Worm (Caenorhabditis elegans) whole organism, L2 larva: ENCODE results near the gene F10E9.12.

ENCODE experiments used
- C34F6.9 ChIP-seq: fragments of 150-350 bp; optimal IDR thresholded peaks from 2 replicates; lab custom pipeline; 2014; ENCODE audit warnings: missing biosample characterization, missing genetic modification characterization
- F13H6.1 ChIP-seq: sonication (generic microtip); optimal IDR thresholded peaks from 2 replicates; lab custom pipeline; 2016; ENCODE audit warnings: missing genetic modification characterization, missing compliant biosample characterization
- Y55F3AM.14 ChIP-seq: fragments of 200-800 bp; sonication (Bioruptor generic); optimal IDR thresholded peaks from 2 replicates; lab custom pipeline; 2018; ENCODE audit warnings: mild to moderate bottlenecking, missing genetic modification characterization, missing compliant biosample characterization
- ZK546.5 ChIP-seq: sonication (generic microtip); optimal IDR thresholded peaks from 2 replicates; lab custom pipeline; 2017; ENCODE audit warnings: missing biosample characterization, missing genetic modification characterization
- alr-1 ChIP-seq: fragments of 150-350 bp; optimal IDR thresholded peaks from 2 replicates; lab custom pipeline; 2014; ENCODE audit warnings: missing biosample characterization, missing genetic modification characterization
- aly-2 ChIP-seq: fragments of 150-350 bp; optimal IDR thresholded peaks from 2 replicates; lab custom pipeline; 2014; ENCODE audit warnings: missing biosample characterization, missing genetic modification characterization
- ama-1 ChIP-seq: fragments of 150-350 bp; optimal IDR thresholded peaks from 2 replicates; lab custom pipeline; 2018; ENCODE audit warnings: inconsistent platforms
- ceh-16 ChIP-seq: fragments of 150-350 bp; optimal IDR thresholded peaks from 2 replicates; lab custom pipeline; 2014; ENCODE audit warnings: missing biosample characterization, missing genetic modification characterization
- ceh-82 ChIP-seq: fragments of 150-350 bp; optimal IDR thresholded peaks from 2 replicates; lab custom pipeline; 2014; ENCODE audit warnings: missing biosample characterization, missing genetic modification characterization
- dmd-4 ChIP-seq: sonication (generic microtip); optimal IDR thresholded peaks from 2 replicates; lab custom pipeline; 2017; ENCODE audit warnings: missing biosample characterization, missing genetic modification characterization
- egl-27 ChIP-seq: sonication (generic microtip); optimal IDR thresholded peaks from 3 replicates; lab custom pipeline; 2017; ENCODE audit warnings: missing biosample characterization, missing genetic modification reagents, missing genetic modification characterization
- elt-1 ChIP-seq: fragments of 150-350 bp; optimal IDR thresholded peaks from 2 replicates; lab custom pipeline; 2014; ENCODE audit warnings: missing biosample characterization, missing genetic modification characterization
- elt-3 ChIP-seq: sonication (generic microtip); optimal IDR thresholded peaks from 2 replicates; lab custom pipeline; 2017; ENCODE audit warnings: missing biosample characterization, missing genetic modification characterization
- fos-1 ChIP-seq: fragments of 150-350 bp; optimal IDR thresholded peaks from 2 replicates; lab custom pipeline; 2014; ENCODE audit warnings: missing biosample characterization, missing genetic modification characterization
- gmeb-1 ChIP-seq: fragments of 150-350 bp; optimal IDR thresholded peaks from 2 replicates; lab custom pipeline; 2014; ENCODE audit warnings: missing biosample characterization, missing genetic modification characterization
- lin-11 ChIP-seq: fragments of 150-350 bp; sonication (generic microtip); optimal IDR thresholded peaks from 2 replicates; lab custom pipeline; 2014; ENCODE audit warnings: missing biosample characterization, missing genetic modification characterization, inconsistent platforms, mixed read lengths
- mdl-1 ChIP-seq, 2 experiments: fragments of 150-350 bp in 1 of 2; sonication (generic microtip) in 1 of 2; optimal IDR thresholded peaks; 2 replicates each; lab custom pipeline; 2017; ENCODE audit warnings: missing biosample characterization in 2 of 2, missing genetic modification characterization in 2 of 2
- nhr-10 ChIP-seq: sonication (generic microtip); optimal IDR thresholded peaks from 2 replicates; lab custom pipeline; 2017; ENCODE audit warnings: missing biosample characterization, missing genetic modification characterization
- nhr-11 ChIP-seq: fragments of 150-350 bp; optimal IDR thresholded peaks from 2 replicates; lab custom pipeline; 2014; ENCODE audit warnings: missing biosample characterization, missing genetic modification characterization
- nhr-12 ChIP-seq: fragments of 150-350 bp; optimal IDR thresholded peaks from 2 replicates; lab custom pipeline; 2014; ENCODE audit warnings: missing biosample characterization, missing genetic modification characterization
- nhr-23 ChIP-seq: fragments of 150-350 bp; optimal IDR thresholded peaks from 2 replicates; lab custom pipeline; 2014; ENCODE audit warnings: missing biosample characterization, missing genetic modification reagents, missing genetic modification characterization
- nhr-6 ChIP-seq: fragments of 150-350 bp; optimal IDR thresholded peaks from 2 replicates; lab custom pipeline; 2014; ENCODE audit warnings: missing biosample characterization, missing genetic modification characterization
- nhr-77 ChIP-seq: fragments of 150-350 bp; optimal IDR thresholded peaks from 2 replicates; lab custom pipeline; 2014; ENCODE audit warnings: missing biosample characterization, missing genetic modification characterization
- sem-4 ChIP-seq: fragments of 150-350 bp; optimal IDR thresholded peaks from 2 replicates; lab custom pipeline; 2014; ENCODE audit warnings: missing biosample characterization, missing genetic modification reagents, missing genetic modification characterization
- skn-1 ChIP-seq: sonication (generic microtip); optimal IDR thresholded peaks from 2 replicates; lab custom pipeline; 2017; ENCODE audit warnings: missing biosample characterization, missing genetic modification characterization
- sma-9 ChIP-seq, 2 experiments: fragments of 150-350 bp in 1 of 2; sonication (generic microtip) in 1 of 2; optimal IDR thresholded peaks; 2 replicates each; lab custom pipeline; 2014 to 2016; ENCODE audit warnings: missing genetic modification characterization in 2 of 2, mild to moderate bottlenecking in 1 of 2, missing biosample characterization in 1 of 2, missing compliant biosample characterization in 1 of 2, missing genetic modification reagents in 1 of 2, moderate library complexity in 1 of 2
- unc-39 ChIP-seq: fragments of 150-350 bp; optimal IDR thresholded peaks from 2 replicates; lab custom pipeline; 2014; ENCODE audit warnings: missing biosample characterization, missing genetic modification characterization
- unc-55 ChIP-seq: fragments of 150-350 bp; sonication (generic microtip); optimal IDR thresholded peaks from 3 replicates; lab custom pipeline; 2014; ENCODE audit warnings: missing biosample characterization, missing genetic modification reagents, missing genetic modification characterization
- unc-62 ChIP-seq: fragments of 150-350 bp; optimal IDR thresholded peaks from 2 replicates; lab custom pipeline; 2014; ENCODE audit warnings: missing biosample characterization, missing genetic modification reagents, missing genetic modification characterization
- ztf-11 ChIP-seq: sonication (generic microtip); optimal IDR thresholded peaks from 2 replicates; lab custom pipeline; 2017; ENCODE audit warnings: missing biosample characterization, missing genetic modification characterization

The F10E9.12 gene

DNA sequence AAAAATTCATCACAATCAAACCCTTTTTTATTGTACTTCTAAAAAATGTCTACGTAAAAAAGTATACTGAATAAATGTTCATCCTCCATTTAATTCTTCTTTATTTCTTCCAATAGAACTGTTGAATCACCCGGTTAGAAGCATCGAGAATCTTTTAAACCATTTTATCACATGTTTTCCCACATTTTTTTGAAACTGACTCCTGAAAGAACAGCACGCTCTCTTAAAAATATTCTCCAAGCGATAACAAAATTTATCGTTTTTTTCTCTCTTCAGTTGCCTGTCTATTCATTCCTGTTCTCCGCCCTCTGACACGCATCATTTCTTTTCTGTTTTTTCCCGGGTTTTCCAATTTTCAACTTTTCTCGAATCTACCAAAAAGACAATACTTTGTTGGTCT lies at the start of gene F10E9.12:
F10E9.12 (plus strand) TSS at position 131 of the 400 bp plus-strand sequence.
- no peak for TF ChIP-seq sem-4 (tag; lab: Kevin White, UChicago)
- no peak for TF ChIP-seq nhr-77

DNA sequence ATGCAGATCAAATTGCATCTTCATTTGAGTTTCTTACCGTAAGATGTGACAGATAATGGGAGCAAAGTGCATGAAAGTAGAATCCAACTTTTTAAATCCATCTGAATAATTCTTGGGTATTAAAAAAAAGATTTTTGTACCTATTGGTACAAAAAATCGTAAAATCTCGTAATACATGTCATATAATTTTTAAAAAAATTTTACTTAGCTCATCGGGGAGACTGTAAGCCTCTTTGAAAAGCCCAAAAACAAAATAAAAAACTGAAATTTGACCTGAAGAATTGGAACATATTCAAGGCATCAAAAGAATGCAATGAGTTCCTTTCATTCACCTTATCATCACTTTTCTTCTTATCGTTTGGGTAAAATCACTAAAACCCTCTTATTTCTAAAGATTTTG lies 48.5 kb upstream of the F10E9.12 start, which contains the start of gene clec-160:
clec-160 (minus strand) TSS at position 101 of the 400 bp plus-strand sequence.
- TF ChIP-seq Y55F3AM.14 (GFP tag; lab: Kevin White, UChicago) (no peak), egl-27 (tag; lab: Kevin White, UChicago) (no peak), nhr-77 (no peak), nhr-12 (tag; lab: Kevin White, UChicago) (no peak), skn-1 (tag; lab: Kevin White, UChicago) (no peak), F13H6.1 (no peak), dmd-4 (no peak), elt-3 (tag; lab: Kevin White, UChicago) (no peak), ama-1 (no peak)

- no peak for TF ChIP-seq mdl-1 (tag; optimal IDR thresholded peaks at IDR 0.05; lab: Kevin White, UChicago)
- TF ChIP-seq ceh-82 (tag; lab: Kevin White, UChicago): no peak
- no peak for TF ChIP-seq nhr-6 (tag; lab: Kevin White, UChicago)
- no peak for TF ChIP-seq nhr-12 (tag; lab: Kevin White, UChicago)
- no peak for TF ChIP-seq fos-1 (tag; lab: Kevin White, UChicago)
- TF ChIP-seq C34F6.9 (tag; lab: Kevin White, UChicago): no peak
- TF ChIP-seq ceh-16 (tag; lab: Kevin White, UChicago): no peak
- TF ChIP-seq gmeb-1 (tag; lab: Kevin White, UChicago): no peak
- TF ChIP-seq sma-9 (GFP tag; optimal IDR thresholded peaks at IDR 0.05; lab: Kevin White, UChicago): no peak
- TF ChIP-seq sma-9 (tag; optimal IDR thresholded peaks at IDR 0.05; lab: Kevin White, UChicago): no peak
- TF ChIP-seq unc-55 (GFP tag; lab: Kevin White, UChicago): no peak
- TF ChIP-seq unc-62 (GFP tag; lab: Kevin White, UChicago): no peak
- TF ChIP-seq F13H6.1: no peak
- TF ChIP-seq aly-2 (tag; lab: Kevin White, UChicago): no peak
- no peak for TF ChIP-seq lin-11 (tag; lab: Kevin White, UChicago)
- TF ChIP-seq nhr-23 (tag; lab: Kevin White, UChicago): no peak
- TF ChIP-seq ztf-11 (tag; lab: Kevin White, UChicago): no peak
- no peak for TF ChIP-seq nhr-11 (tag; lab: Kevin White, UChicago)
- TF ChIP-seq alr-1: no peak
- TF ChIP-seq ZK546.5 (tag; lab: Kevin White, UChicago): no peak
These were observed 45.5 kb upstream of the F10E9.12 start, which contains the start of gene mig-10 for ce11 chrIII:8278801-8279200. TSS of gene mig-10 (plus strand) at chrIII:8279101.

DNA sequence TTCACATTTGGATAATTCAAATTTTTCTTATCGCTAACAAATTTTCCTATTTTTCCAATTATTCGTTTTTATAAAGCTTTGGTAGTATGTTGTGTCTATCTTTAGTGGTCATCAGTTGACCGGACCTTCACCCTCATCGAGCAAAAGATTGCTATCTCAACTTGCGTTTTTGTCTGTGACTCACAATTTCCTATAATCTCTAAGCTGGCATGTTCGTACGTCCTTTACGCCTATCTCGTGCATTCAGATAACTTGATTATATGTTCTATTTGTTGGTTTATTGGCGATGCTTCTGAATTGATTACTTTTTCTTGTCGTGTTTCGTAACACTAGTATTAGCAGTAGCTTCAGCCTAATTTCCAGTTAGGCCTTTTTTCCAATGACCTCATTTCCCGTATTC lies 44.8 kb upstream of the F10E9.12 start:
- no peak for TF ChIP-seq sma-9 (GFP tag; optimal IDR thresholded peaks at IDR 0.05; lab: Kevin White, UChicago)
- TF ChIP-seq sma-9 (tag; optimal IDR thresholded peaks at IDR 0.05; lab: Kevin White, UChicago): no peak
- TF ChIP-seq lin-11 (tag; lab: Kevin White, UChicago): no peak
- TF ChIP-seq ztf-11 (tag; lab: Kevin White, UChicago): no peak
- TF ChIP-seq nhr-6 (tag; lab: Kevin White, UChicago): no peak
- TF ChIP-seq nhr-77: no peak
- TF ChIP-seq nhr-11 (tag; lab: Kevin White, UChicago): no peak
- TF ChIP-seq skn-1 (tag; lab: Kevin White, UChicago): no peak
- TF ChIP-seq fos-1 (tag; lab: Kevin White, UChicago): no peak
- TF ChIP-seq nhr-10 (tag; lab: Kevin White, UChicago): no peak
- TF ChIP-seq Y55F3AM.14 (GFP tag; lab: Kevin White, UChicago): no peak
- TF ChIP-seq unc-39 (tag; lab: Kevin White, UChicago): no peak
- no peak for TF ChIP-seq aly-2 (tag; lab: Kevin White, UChicago)
- TF ChIP-seq egl-27 (tag; lab: Kevin White, UChicago): no peak
- no peak for TF ChIP-seq ceh-82 (tag; lab: Kevin White, UChicago)
- TF ChIP-seq C34F6.9 (tag; lab: Kevin White, UChicago): no peak
- no peak for TF ChIP-seq unc-55 (GFP tag; lab: Kevin White, UChicago)
- TF ChIP-seq elt-1: no peak

DNA sequence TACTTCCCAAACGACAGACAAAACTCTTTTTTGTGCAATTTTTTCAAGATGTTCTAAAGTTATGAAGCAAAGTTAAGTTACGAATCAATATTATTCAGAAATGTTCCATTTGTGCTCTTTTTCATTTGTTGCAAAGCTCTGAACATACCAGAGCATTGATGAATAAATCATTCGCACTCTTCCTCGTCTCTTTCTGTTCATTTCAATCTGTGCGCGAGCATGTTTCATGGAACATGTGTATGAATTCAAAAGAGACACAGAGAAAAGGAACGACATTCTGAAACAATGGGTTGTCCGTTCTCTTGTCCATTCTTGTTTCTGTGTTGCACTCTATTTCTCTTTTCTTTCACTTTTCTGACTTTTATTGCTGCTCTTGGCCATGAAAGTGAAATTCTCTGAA lies 44.0 kb upstream of the F10E9.12 start:
- no peak for TF ChIP-seq ama-1
- TF ChIP-seq C34F6.9 (tag; lab: Kevin White, UChicago): peak; percentile 1
- TF ChIP-seq, all 48 proteins: peak for 1

ce11 chrIII:8281310-8281709 lies 43.0 kb upstream of the F10E9.12 start:
- TF ChIP-seq mdl-1 (tag; optimal IDR thresholded peaks at IDR 0.05; lab: Kevin White, UChicago) (no peak), nhr-12 (tag; lab: Kevin White, UChicago) (no peak), unc-55 (GFP tag; lab: Kevin White, UChicago) (peak; percentile 33), nhr-10 (tag; lab: Kevin White, UChicago) (no peak)
